Worm (Caenorhabditis elegans) whole organism, early embryonic: ENCODE data around the gene C31E10.6.

Experiments
- aly-1 ChIP-seq: sonication (generic microtip); optimal IDR thresholded peaks from 2 replicates; lab custom pipeline; 2016; ENCODE audit warnings: missing genetic modification characterization, missing compliant biosample characterization
- ama-1 ChIP-seq: fragments of 150-350 bp; optimal IDR thresholded peaks from 2 replicates; lab custom pipeline; 2014
- ets-7 ChIP-seq: sonication (generic microtip); optimal IDR thresholded peaks from 2 replicates; lab custom pipeline; 2016; ENCODE audit warnings: missing genotype, missing genetic modification characterization, missing compliant biosample characterization
- tbx-37 ChIP-seq: fragments of 200-800 bp; sonication (Bioruptor generic); conservative IDR thresholded peaks from 2 replicates; pipeline ENCODE4 v1.3.6; 2022; ENCODE audit warnings: missing genetic modification reagents, missing genetic modification characterization, missing compliant biosample characterization

DNA sequence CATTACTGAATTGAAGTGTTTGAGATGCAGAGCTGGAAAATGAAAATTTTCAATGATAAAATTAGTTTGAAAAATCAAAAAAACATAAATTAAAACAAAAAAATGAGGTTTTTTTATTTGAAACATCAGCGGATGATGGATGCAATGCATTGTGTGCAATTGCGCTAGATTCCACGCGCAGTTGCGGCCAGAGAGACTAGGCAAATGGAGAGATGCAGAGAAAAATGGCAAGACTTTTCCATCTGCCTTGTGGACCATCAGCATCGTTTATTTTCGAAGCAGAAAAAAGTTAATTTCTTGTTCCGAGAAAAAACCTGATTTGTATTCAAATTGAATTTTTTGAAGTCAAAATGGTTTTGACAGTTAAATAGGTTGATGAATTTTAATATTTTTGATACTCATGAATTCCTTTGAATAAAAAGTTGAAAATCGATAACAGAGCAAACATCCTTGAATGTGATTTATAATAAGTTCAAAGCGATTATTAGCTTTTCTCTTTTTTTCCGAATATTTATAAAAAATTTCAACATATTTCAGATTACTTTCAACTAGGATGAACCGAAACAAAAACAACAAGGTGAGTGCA lies at the start of gene C31E10.6, which contains the start of gene C31E10.5:
- TF ChIP-seq ets-7 (no peak), ama-1 (lab: Kevin White, UChicago) (no peak), tbx-37 (GFP tag; lab: Robert Waterston, UW) (0 out of 2 replicates have a peak, but pooled peaks have one; percentile 9), aly-1 (no peak)
